Fruit fly (Drosophila melanogaster): ENCODE results near the gene Whamy.
A peak's percentile ranks its signal among the peaks of the same experiment; 100 is the strongest.

Whamy gene

dm6 chr3R:9771519-9771972 lies 2.7 kb downstream of the Whamy start, which contains the start of gene CG9471 (continued):
- TF ChIP-seq stc (GFP tag; IDR thresholded peaks at IDR 0.05) = peak; percentile 94
- peak; percentile 91 for TF ChIP-seq B-H2 (GFP tag; optimal IDR thresholded peaks at IDR 0.05)
- peak; percentile 90 for TF ChIP-seq B-H1 (GFP tag; IDR thresholded peaks at IDR 0.05)
- no peak for TF ChIP-seq CkIIα-i1 (GFP tag; IDR thresholded peaks at IDR 0.05)
- peak; percentile 89 for TF ChIP-seq Blimp-1 (GFP tag; optimal IDR thresholded peaks at IDR 0.05)
- TF ChIP-seq tll (GFP tag; optimal IDR thresholded peaks at IDR 0.05) = no peak
- TF ChIP-seq NFAT (GFP tag; IDR thresholded peaks at IDR 0.05) = peak; percentile 72
- TF ChIP-seq Ets65A (GFP tag) = peak; percentile 97
- peak; percentile 93 for TF ChIP-seq CG12155 (GFP tag; optimal IDR thresholded peaks at IDR 0.05)
- no peak for TF ChIP-seq amos (GFP tag; IDR thresholded peaks at IDR 0.05; ENCODE audit: partially characterized antibody)
- TF ChIP-seq tx (GFP tag; optimal IDR thresholded peaks at IDR 0.05) = peak; percentile 88
- peak; percentile 90 for TF ChIP-seq CG11247 (GFP tag; IDR thresholded peaks at IDR 0.05)
- TF ChIP-seq cwo (GFP tag; optimal IDR thresholded peaks at IDR 0.05) = peak; percentile 85
- peak; percentile 92 for TF ChIP-seq CG9817 (tag; optimal IDR thresholded peaks at IDR 0.05)
- peak; percentile 91 for TF ChIP-seq CG14441 (GFP tag; IDR thresholded peaks at IDR 0.05)
- peak; percentile 99 for TF ChIP-seq grau (tag; optimal IDR thresholded peaks at IDR 0.05)
- peak; percentile 73 for TF ChIP-seq twi (tag; optimal IDR thresholded peaks at IDR 0.05)
- peak; percentile 88 for TF ChIP-seq CG4854 (GFP tag; optimal IDR thresholded peaks at IDR 0.05)
- TF ChIP-seq ERR (GFP tag; optimal IDR thresholded peaks at IDR 0.05) = peak; percentile 90
- peak; percentile 88 for TF ChIP-seq CG11093 (GFP tag; IDR thresholded peaks at IDR 0.05)
- peak; percentile 65; the same call in 1 of the 2 replicates for TF ChIP-seq Lim3 (GFP tag; IDR thresholded peaks at IDR 0.05)
- peak; percentile 73 for TF ChIP-seq pb (GFP tag; optimal IDR thresholded peaks at IDR 0.05)
- peak; percentile 91 for TF ChIP-seq NfI (GFP tag; optimal IDR thresholded peaks at IDR 0.05)
- peak; percentile 88 for TF ChIP-seq Side (GFP tag; optimal IDR thresholded peaks at IDR 0.05)
- TF ChIP-seq CG11398 (GFP tag; optimal IDR thresholded peaks at IDR 0.05) = peak; percentile 35
- TF ChIP-seq inv (GFP tag; IDR thresholded peaks at IDR 0.05; ENCODE audit: partially characterized antibody) = no peak
- peak; percentile 83 for TF ChIP-seq Atf3 (GFP tag; optimal IDR thresholded peaks at IDR 0.05)
- peak; percentile 92 for TF ChIP-seq CG9727 (GFP tag; optimal IDR thresholded peaks at IDR 0.05)
- peak; percentile 88 for TF ChIP-seq CG6765 (GFP tag; optimal IDR thresholded peaks at IDR 0.05)
- peak; percentile 92 for TF ChIP-seq CG12299 (tag; optimal IDR thresholded peaks at IDR 0.05)
- TF ChIP-seq CG17328 (GFP tag; IDR thresholded peaks at IDR 0.05) = peak; percentile 91
- no peak for TF ChIP-seq CG2129 (GFP tag; IDR thresholded peaks at IDR 0.05; ENCODE audit: partially characterized antibody)
- TF ChIP-seq CG3281 (GFP tag; optimal IDR thresholded peaks at IDR 0.05) = peak; percentile 93
- TF ChIP-seq CG30403 (GFP tag; optimal IDR thresholded peaks at IDR 0.05) = peak; percentile 93
- TF ChIP-seq CG9876 (GFP tag; optimal IDR thresholded peaks at IDR 0.05) = peak; percentile 79
- peak; percentile 84 for TF ChIP-seq CHES-1-like (GFP tag; optimal IDR thresholded peaks at IDR 0.05)
- peak; percentile 88; the same call in 1 of the 2 replicates for TF ChIP-seq CG32767 (GFP tag; IDR thresholded peaks at IDR 0.05)
- TF ChIP-seq dan (GFP tag; IDR thresholded peaks at IDR 0.05) = peak; percentile 69
- TF ChIP-seq CG7357 (GFP tag; IDR thresholded peaks at IDR 0.05) = peak; percentile 83
- TF ChIP-seq Sox100B (GFP tag; optimal IDR thresholded peaks at IDR 0.05) = peak; percentile 85
- peak; percentile 93 for TF ChIP-seq sisA (GFP tag; IDR thresholded peaks at IDR 0.05)
- no peak for TF ChIP-seq ash1 (GFP tag; optimal IDR thresholded peaks at IDR 0.05)
- TF ChIP-seq Bteb2 (GFP tag; optimal IDR thresholded peaks at IDR 0.05) = peak; percentile 93
- peak; percentile 86 for TF ChIP-seq CG16863 (GFP tag; optimal IDR thresholded peaks at IDR 0.05)
- peak; percentile 88 for TF ChIP-seq GATAe (GFP tag; conservative IDR thresholded peaks at IDR 0.05)
- peak; percentile 96 for TF ChIP-seq lbe (GFP tag; optimal IDR thresholded peaks at IDR 0.05)
- TF ChIP-seq CG14667 (GFP tag; IDR thresholded peaks at IDR 0.05) = peak; percentile 89
- peak; percentile 89 for TF ChIP-seq Gug (GFP tag; IDR thresholded peaks at IDR 0.05)
- no peak for TF ChIP-seq jing (GFP tag; optimal IDR thresholded peaks at IDR 0.05)
- TF ChIP-seq HmgZ (tag; optimal IDR thresholded peaks at IDR 0.05) = peak; percentile 96
- no peak for TF ChIP-seq vnd (GFP tag; IDR thresholded peaks at IDR 0.05; ENCODE audit: partially characterized antibody)

All from whole organism, embryonic.